Worm (Caenorhabditis elegans) whole organism, mixed stage, embryonic: Measurements from ENCODE around the gene far-2.
A peak's percentile ranks its signal among the peaks of the same experiment; 100 is the strongest.

Experiments
- ceh-39 ChIP-seq: fragments of 150-350 bp; optimal IDR thresholded peaks from 2 replicates; lab custom pipeline; 2014; ENCODE audit warnings: missing biosample characterization, missing genetic modification characterization
- ceh-43 ChIP-seq: fragments of 200-800 bp; sonication (Bioruptor generic); optimal IDR thresholded peaks from 2 replicates; lab custom pipeline; 2018; ENCODE audit warnings: mild to moderate bottlenecking, missing genetic modification characterization, moderate library complexity, missing compliant biosample characterization
- ces-1 ChIP-seq: fragments of 150-350 bp; optimal IDR thresholded peaks from 2 replicates; lab custom pipeline; 2014; ENCODE audit warnings: missing biosample characterization, missing genetic modification reagents, missing genetic modification characterization
- cnd-1 ChIP-seq: fragments of 200-800 bp; sonication (Bioruptor generic); optimal IDR thresholded peaks from 2 replicates; lab custom pipeline; 2018; ENCODE audit warnings: mild to moderate bottlenecking, missing genetic modification characterization, missing compliant biosample characterization
- elt-1 ChIP-seq: sonication (generic microtip); optimal IDR thresholded peaks from 2 replicates; lab custom pipeline; 2017; ENCODE audit warnings: missing genetic modification characterization, mild to moderate bottlenecking, missing compliant biosample characterization, antibody characterized with exemption, moderate library complexity, borderline replicate concordance; ENCODE audit not compliant: insufficient read depth
- elt-3 ChIP-seq: fragments of 150-350 bp; optimal IDR thresholded peaks from 2 replicates; lab custom pipeline; 2014; ENCODE audit warnings: missing biosample characterization, missing genetic modification characterization
- flh-1 ChIP-seq: fragments of 200-800 bp; sonication (Bioruptor generic); optimal IDR thresholded peaks from 2 replicates; lab custom pipeline; 2018; ENCODE audit warnings: mild to moderate bottlenecking, missing genetic modification characterization, moderate library complexity, missing compliant biosample characterization
- hlh-1 ChIP-seq: fragments of 150-350 bp; optimal IDR thresholded peaks from 2 replicates; lab custom pipeline; 2014; ENCODE audit warnings: missing biosample characterization, missing genetic modification reagents, missing genetic modification characterization
- lin-13 ChIP-seq: fragments of 150-350 bp; optimal IDR thresholded peaks from 2 replicates; lab custom pipeline; 2014; ENCODE audit warnings: missing biosample characterization, missing genetic modification characterization
- lsy-2 ChIP-seq: fragments of 150-350 bp; optimal IDR thresholded peaks from 2 replicates; lab custom pipeline; 2014; ENCODE audit warnings: missing biosample characterization, missing genetic modification characterization
- nhr-2 ChIP-seq: fragments of 150-350 bp; optimal IDR thresholded peaks from 2 replicates; lab custom pipeline; 2014; ENCODE audit warnings: missing biosample characterization, missing genetic modification characterization
- nhr-237 ChIP-seq: fragments of 150-350 bp; optimal IDR thresholded peaks from 2 replicates; lab custom pipeline; 2014; ENCODE audit warnings: missing biosample characterization, missing genetic modification characterization
- nhr-28 ChIP-seq: fragments of 150-350 bp; optimal IDR thresholded peaks from 2 replicates; lab custom pipeline; 2014; ENCODE audit warnings: missing biosample characterization, missing genetic modification characterization
- pha-4 ChIP-seq: fragments of 150-350 bp; optimal IDR thresholded peaks from 2 replicates; lab custom pipeline; 2018; ENCODE audit warnings: missing biosample characterization, missing genetic modification reagents, missing genetic modification characterization
- sem-2 ChIP-seq: fragments of 200-800 bp; sonication (Bioruptor generic); optimal IDR thresholded peaks from 2 replicates; lab custom pipeline; 2018; ENCODE audit warnings: mild to moderate bottlenecking, missing genetic modification characterization, missing compliant biosample characterization
- snpc-4 ChIP-seq: fragments of 150-350 bp; optimal IDR thresholded peaks from 2 replicates; lab custom pipeline; 2014; ENCODE audit warnings: missing biosample characterization, missing genetic modification characterization
- sptf-1 ChIP-seq: sonication (generic microtip); optimal IDR thresholded peaks from 2 replicates; lab custom pipeline; 2017; ENCODE audit warnings: mild to moderate bottlenecking, missing genetic modification characterization, moderate library complexity, missing compliant biosample characterization
- tbx-8 ChIP-seq: fragments of 200-800 bp; sonication (Bioruptor generic); optimal IDR thresholded peaks from 2 replicates; lab custom pipeline; 2018; ENCODE audit warnings: mild to moderate bottlenecking, missing genetic modification characterization, moderate library complexity, missing compliant biosample characterization
- unc-120 ChIP-seq: sonication (generic microtip); optimal IDR thresholded peaks from 2 replicates; lab custom pipeline; 2017; ENCODE audit warnings: missing genetic modification characterization, missing compliant biosample characterization; ENCODE audit not compliant: poor library complexity, severe bottlenecking
- unc-39 ChIP-seq: fragments of 150-350 bp; optimal IDR thresholded peaks from 2 replicates; lab custom pipeline; 2014; ENCODE audit warnings: missing biosample characterization, missing genetic modification characterization
- ztf-11 ChIP-seq: fragments of 150-350 bp; optimal IDR thresholded peaks from 2 replicates; lab custom pipeline; 2014; ENCODE audit warnings: missing biosample characterization, missing genetic modification characterization

far-2 gene

DNA sequence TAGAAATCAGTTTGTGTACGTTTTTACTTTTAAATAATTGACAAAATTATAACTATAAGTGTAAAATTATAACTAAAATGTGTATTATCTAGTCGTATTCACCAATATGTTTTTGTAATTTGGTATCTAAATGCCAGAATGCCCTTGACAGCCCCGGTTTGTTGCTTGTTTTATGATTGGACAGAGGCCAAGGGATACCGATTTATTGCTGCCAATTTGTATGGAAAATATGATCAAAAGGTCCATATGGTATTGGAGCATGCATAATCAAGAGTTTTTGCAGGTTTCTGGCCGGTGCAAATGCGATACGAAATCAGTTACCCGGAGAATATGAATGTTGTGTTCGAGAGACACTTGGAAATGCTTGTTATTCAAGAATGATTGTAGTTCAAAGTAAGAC is 34.1 kb downstream of the far-2 start:
- no peak for TF ChIP-seq elt-1 (tag; lab: Kevin White, UChicago)
- TF ChIP-seq, all 35 proteins: peak for 0

DNA sequence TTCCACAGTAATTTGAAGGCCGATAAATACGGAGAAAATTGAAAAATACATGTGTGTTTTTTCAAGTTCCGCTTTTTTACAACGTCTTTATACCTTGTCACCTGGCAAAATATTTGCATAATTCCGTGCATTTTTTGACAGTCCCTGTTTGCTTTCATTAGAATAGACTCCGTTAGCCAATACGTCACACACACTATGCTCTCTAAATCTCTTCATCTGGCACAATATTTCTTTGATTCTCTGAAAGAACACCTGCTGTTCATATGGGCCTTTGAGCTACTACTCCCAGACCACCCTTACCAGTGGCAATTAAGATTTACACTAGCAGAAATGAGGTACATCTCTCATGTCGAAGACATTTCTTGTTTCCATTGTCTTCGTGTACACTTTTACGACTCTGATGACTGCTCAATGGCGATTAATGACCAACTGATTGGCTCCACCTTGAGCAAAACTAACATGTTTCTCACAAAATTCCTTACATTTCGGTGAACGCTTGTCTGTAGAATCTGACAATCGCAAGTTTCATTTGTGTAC is 36.8 kb downstream of the far-2 start, which contains the start of gene grl-11:
TSS of gene grl-11 (minus strand) at position 51 of the 537 bp plus-strand sequence.
- TF ChIP-seq lin-13 (tag; lab: Kevin White, UChicago) (no peak), ceh-43 (GFP tag; lab: Kevin White, UChicago) (no peak), sptf-1 (tag; lab: Kevin White, UChicago) (no peak), hlh-1 (tag; lab: Kevin White, UChicago) (peak; percentile 74), cnd-1 (tag; lab: Kevin White, UChicago) (peak; percentile 25), ceh-39 (tag; lab: Kevin White, UChicago) (no peak)

DNA sequence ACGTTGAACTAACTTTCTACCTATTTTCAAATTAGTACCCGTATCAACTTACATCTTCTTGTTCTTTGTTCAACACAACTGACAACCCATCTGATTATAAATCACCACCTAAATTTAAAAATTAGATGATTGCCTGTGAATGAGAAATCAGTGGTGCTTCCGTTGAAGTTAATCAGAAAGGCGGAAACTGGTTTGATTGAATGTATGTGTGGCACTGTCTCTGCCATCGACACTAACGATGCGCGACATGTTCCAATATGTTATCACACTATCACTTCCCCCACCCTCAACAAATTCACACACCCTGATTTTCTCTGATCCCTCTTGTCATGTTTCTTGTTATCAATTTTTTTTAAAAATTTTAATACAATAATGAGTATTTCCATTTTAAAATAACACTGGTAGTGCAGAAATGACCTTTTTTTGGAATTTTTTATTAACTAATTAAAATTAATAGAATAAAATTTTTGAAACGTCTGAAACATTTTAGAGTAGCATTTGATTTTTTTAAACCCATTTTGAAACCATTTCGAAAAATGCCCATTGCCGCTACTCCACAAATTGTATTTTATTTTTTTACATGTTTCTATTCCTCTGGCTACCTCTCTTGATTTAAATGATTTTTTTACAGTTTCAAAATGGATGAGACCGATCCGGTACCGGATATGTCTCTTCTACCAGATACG is 37.4 kb downstream of the far-2 start, which contains the start of gene ced-11:
TSS of gene ced-11 (plus strand) at position 636 of the 686 bp plus-strand sequence.
- no peak for TF ChIP-seq nhr-28 (tag; lab: Kevin White, UChicago)

DNA sequence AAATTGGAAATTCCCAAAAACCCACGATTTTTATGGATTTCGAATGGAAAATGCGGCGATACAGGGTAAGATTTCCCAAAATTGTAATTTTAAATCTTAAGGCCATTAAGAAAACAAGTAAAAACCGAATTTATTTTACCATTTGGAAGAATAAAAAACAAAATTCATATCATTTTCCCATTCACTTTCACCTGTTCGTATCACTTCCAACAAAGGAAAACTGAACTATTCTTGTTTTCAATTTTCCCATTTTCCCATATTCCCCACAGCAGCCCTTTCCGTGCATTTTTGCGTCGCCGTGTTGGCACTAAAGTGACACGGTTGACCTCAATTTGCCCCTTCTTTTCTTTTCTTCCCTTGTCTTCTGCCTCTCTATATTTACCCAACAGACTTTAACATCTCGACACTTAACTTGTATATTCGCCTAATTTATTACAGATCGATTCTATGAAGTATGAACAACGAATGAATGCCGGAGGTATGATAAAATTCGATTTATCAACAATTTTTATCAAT is 44.2 kb downstream of the far-2 start, which contains the start of gene sec-16A.1:
TSS of gene sec-16A.1 (plus strand) at position 51 of the 516 bp plus-strand sequence.
- no peak for TF ChIP-seq ceh-39 (tag; lab: Kevin White, UChicago)
- TF ChIP-seq lsy-2 (tag; lab: Kevin White, UChicago), result peak; percentile 8
- peak; percentile 65 for TF ChIP-seq nhr-2 (tag; lab: Kevin White, UChicago)
- no peak for TF ChIP-seq snpc-4 (tag; lab: Kevin White, UChicago)

DNA sequence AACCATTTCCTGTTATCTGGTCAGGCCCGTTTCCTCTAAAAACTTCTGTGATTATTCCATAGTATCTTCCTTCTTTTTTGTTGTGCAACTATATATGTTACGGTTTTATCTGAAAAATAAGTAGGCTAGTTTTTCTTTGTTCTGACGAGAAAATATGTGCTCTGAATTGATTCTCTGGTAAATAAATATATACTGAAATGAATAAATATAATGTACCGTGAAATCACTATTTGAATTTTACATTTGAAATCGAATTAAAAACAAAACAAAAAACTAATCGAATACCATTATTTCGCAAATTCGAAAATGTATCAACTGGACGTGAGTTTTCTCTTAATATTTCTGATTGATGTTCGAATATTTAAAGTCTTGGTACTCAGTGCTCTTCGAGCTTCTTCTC is 49.0 kb downstream of the far-2 start, which contains the start of gene ZK512.10:
TSS of gene ZK512.10 (plus strand) at position 301 of the 400 bp plus-strand sequence.
- no peak for TF ChIP-seq unc-120 (tag; lab: Kevin White, UChicago)
- TF ChIP-seq ces-1 (GFP tag; lab: Kevin White, UChicago), result no peak
- no peak for TF ChIP-seq tbx-8 (GFP tag; lab: Kevin White, UChicago)
- TF ChIP-seq sem-2 (GFP tag; lab: Kevin White, UChicago), result no peak
- TF ChIP-seq flh-1 (GFP tag; lab: Kevin White, UChicago), result no peak
- TF ChIP-seq ztf-11 (tag; lab: Kevin White, UChicago), result no peak
- no peak for TF ChIP-seq snpc-4 (tag; lab: Kevin White, UChicago)
- TF ChIP-seq pha-4, result no peak
- TF ChIP-seq elt-3 (tag; lab: Kevin White, UChicago), result no peak
- no peak for TF ChIP-seq unc-39 (tag; lab: Kevin White, UChicago)
- no peak for TF ChIP-seq nhr-237 (tag; lab: Kevin White, UChicago)
- TF ChIP-seq, all 35 proteins: peak for 0
